Worm (Caenorhabditis elegans) whole organism, young adult: ENCODE measurements around the gene Y68A4B.3.
"Not testable (repeated sequence)": the region's sequence is repeated elsewhere in the genome, so short reads cannot be mapped to it uniquely, and the experiment has no call there.

ENCODE experiments used
- F10E7.11 ChIP-seq: sonication (generic microtip); optimal IDR thresholded peaks from 2 replicates; lab custom pipeline; 2017; ENCODE audit warnings: mild to moderate bottlenecking, missing genetic modification characterization, moderate library complexity, missing compliant biosample characterization
- F23B12.7 ChIP-seq: sonication (generic microtip); optimal IDR thresholded peaks from 2 replicates; lab custom pipeline; 2017; ENCODE audit warnings: missing genetic modification characterization, mild to moderate bottlenecking, missing compliant biosample characterization, antibody characterized with exemption, moderate library complexity; ENCODE audit not compliant: insufficient read depth
- F33H1.4 ChIP-seq: fragments of 200-800 bp; sonication (Bioruptor generic); IDR thresholded peaks from 2 replicates; pipeline ENCODE4 v1.3.6; 2022; ENCODE audit warnings: missing genetic modification reagents, missing genetic modification characterization, missing compliant biosample characterization
- F49E8.2 ChIP-seq: sonication (generic microtip); optimal IDR thresholded peaks from 3 replicates; lab custom pipeline; 2017; ENCODE audit warnings: missing genetic modification characterization, mild to moderate bottlenecking, missing compliant biosample characterization, antibody characterized with exemption, moderate library complexity; ENCODE audit not compliant: insufficient read depth
- F57C9.4 ChIP-seq: sonication (generic microtip); optimal IDR thresholded peaks from 2 replicates; lab custom pipeline; 2017; ENCODE audit warnings: mild to moderate bottlenecking, missing genetic modification characterization, missing compliant biosample characterization
- K11D2.4 ChIP-seq: fragments of 200-800 bp; sonication (Bioruptor generic); IDR thresholded peaks from 2 replicates; pipeline ENCODE4 v1.3.6; 2022; ENCODE audit warnings: missing genetic modification reagents, missing genetic modification characterization, missing compliant biosample characterization
- T26A5.8 ChIP-seq: sonication (generic microtip); optimal IDR thresholded peaks from 2 replicates; lab custom pipeline; 2016; ENCODE audit warnings: missing genetic modification characterization, missing compliant biosample characterization
- Y79H2A.3 ChIP-seq: fragments of 200-800 bp; sonication (Bioruptor generic); conservative IDR thresholded peaks from 2 replicates; pipeline ENCODE4 v1.3.6; 2022; ENCODE audit warnings: missing genetic modification reagents, missing genetic modification characterization, missing compliant biosample characterization
- ZK185.1 ChIP-seq: sonication (generic microtip); optimal IDR thresholded peaks from 2 replicates; lab custom pipeline; 2016; ENCODE audit warnings: mild to moderate bottlenecking, missing genetic modification characterization, missing compliant biosample characterization; ENCODE audit not compliant: poor library complexity, severe bottlenecking
- atf-7 ChIP-seq: sonication (generic microtip); optimal IDR thresholded peaks from 2 replicates; lab custom pipeline; 2017; ENCODE audit warnings: mild to moderate bottlenecking, missing genetic modification characterization, missing compliant biosample characterization
- attf-6 ChIP-seq: fragments of 200-800 bp; sonication (Bioruptor generic); IDR thresholded peaks from 2 replicates; pipeline ENCODE4 v1.3.6; 2022; ENCODE audit warnings: missing genetic modification reagents, missing genetic modification characterization, missing compliant biosample characterization
- bed-2 ChIP-seq: fragments of 200-800 bp; sonication (Bioruptor generic); IDR thresholded peaks from 2 replicates; pipeline ENCODE4 v1.3.6; 2022; ENCODE audit warnings: missing genetic modification reagents, missing genetic modification characterization, missing compliant biosample characterization
- ceh-100 ChIP-seq: fragments of 200-800 bp; sonication (Bioruptor generic); IDR thresholded peaks from 2 replicates; pipeline ENCODE4 v1.3.6; 2022; ENCODE audit warnings: missing genetic modification reagents, missing genetic modification characterization, missing compliant biosample characterization
- ceh-58 ChIP-seq: fragments of 200-800 bp; sonication (Bioruptor generic); IDR thresholded peaks from 2 replicates; pipeline ENCODE4 v1.3.6; 2022; ENCODE audit warnings: missing genetic modification characterization, missing compliant biosample characterization
- ceh-79 ChIP-seq: sonication (generic microtip); optimal IDR thresholded peaks from 2 replicates; lab custom pipeline; 2017; ENCODE audit warnings: mild to moderate bottlenecking, missing genetic modification characterization, missing compliant biosample characterization
- ceh-91 ChIP-seq: fragments of 200-800 bp; sonication (Bioruptor generic); IDR thresholded peaks from 2 replicates; pipeline ENCODE4 v1.3.6; 2022; ENCODE audit warnings: missing genetic modification reagents, missing genetic modification characterization, missing compliant biosample characterization
- die-1 ChIP-seq: sonication (generic microtip); optimal IDR thresholded peaks from 2 replicates; lab custom pipeline; 2016; ENCODE audit warnings: missing genotype, mild to moderate bottlenecking, missing genetic modification characterization, missing compliant biosample characterization
- dox-1 ChIP-seq: fragments of 200-800 bp; sonication (Bioruptor generic); IDR thresholded peaks from 2 replicates; pipeline ENCODE4 v1.3.6; 2022; ENCODE audit warnings: missing genetic modification reagents, missing genetic modification characterization, missing compliant biosample characterization
- egrh-3 ChIP-seq: fragments of 200-800 bp; sonication (Bioruptor generic); IDR thresholded peaks from 2 replicates; pipeline ENCODE4 v1.3.6; 2022; ENCODE audit warnings: missing genetic modification reagents, missing genetic modification characterization, missing compliant biosample characterization
- fkh-3 ChIP-seq: sonication (generic microtip); optimal IDR thresholded peaks from 2 replicates; lab custom pipeline; 2016; ENCODE audit warnings: mild to moderate bottlenecking, missing genetic modification characterization, missing compliant biosample characterization
- hlh-26 ChIP-seq: fragments of 200-800 bp; sonication (Bioruptor generic); conservative IDR thresholded peaks from 2 replicates; pipeline ENCODE4 v1.3.6; 2022; ENCODE audit warnings: missing genetic modification reagents, missing genetic modification characterization, missing compliant biosample characterization
- hmg-1.2 ChIP-seq: fragments of 200-800 bp; sonication (Bioruptor generic); IDR thresholded peaks from 2 replicates; pipeline ENCODE4 v1.3.6; 2022; ENCODE audit warnings: missing genetic modification reagents, missing genetic modification characterization, missing compliant biosample characterization
- hsf-1 ChIP-seq: fragments of 200-800 bp; sonication (Bioruptor generic); IDR thresholded peaks from 2 replicates; pipeline ENCODE4 v1.3.6; 2022; ENCODE audit warnings: missing genetic modification reagents, missing genetic modification characterization, missing compliant biosample characterization
- madf-8 ChIP-seq: fragments of 200-800 bp; sonication (Bioruptor generic); conservative IDR thresholded peaks from 2 replicates; pipeline ENCODE4 v1.3.6; 2022; ENCODE audit warnings: missing genetic modification reagents, missing genetic modification characterization, missing compliant biosample characterization
- mel-28 ChIP-seq: sonication (generic microtip); optimal IDR thresholded peaks from 2 replicates; lab custom pipeline; 2016; ENCODE audit warnings: borderline replicate concordance, mild to moderate bottlenecking, missing genetic modification characterization, missing compliant biosample characterization
- nfya-2 ChIP-seq: fragments of 200-800 bp; sonication (Bioruptor generic); IDR thresholded peaks from 2 replicates; pipeline ENCODE4 v1.3.6; 2022; ENCODE audit warnings: missing genetic modification reagents, missing genetic modification characterization, missing compliant biosample characterization
- nfyb-1 ChIP-seq: fragments of 200-800 bp; sonication (Bioruptor generic); IDR thresholded peaks from 2 replicates; pipeline ENCODE4 v1.3.6; 2022; ENCODE audit warnings: missing genetic modification reagents, missing genetic modification characterization, missing compliant biosample characterization
- nhr-179 ChIP-seq: sonication (generic microtip); optimal IDR thresholded peaks from 2 replicates; lab custom pipeline; 2016; ENCODE audit warnings: mild to moderate bottlenecking, missing genetic modification characterization, missing compliant biosample characterization
- repo-1 ChIP-seq: sonication (generic microtip); optimal IDR thresholded peaks from 2 replicates; lab custom pipeline; 2017; ENCODE audit warnings: mild to moderate bottlenecking, missing genetic modification characterization, missing compliant biosample characterization
- sea-2 ChIP-seq: fragments of 200-800 bp; sonication (Bioruptor generic); IDR thresholded peaks from 2 replicates; pipeline ENCODE4 v1.3.6; 2022; ENCODE audit warnings: missing genetic modification characterization, missing compliant biosample characterization
- snpc-1.1 ChIP-seq: sonication (generic microtip); optimal IDR thresholded peaks from 2 replicates; lab custom pipeline; 2017; ENCODE audit warnings: missing genetic modification characterization, mild to moderate bottlenecking, missing compliant biosample characterization, antibody characterized with exemption, moderate library complexity, missing genotype, missing genetic modification reagents; ENCODE audit not compliant: insufficient read depth
- snpc-4 ChIP-seq, 5 experiments: fragments of 150-350 bp in 1 of 5; sonication (generic microtip) in 4 of 5; optimal IDR thresholded peaks; 2 replicates each; lab custom pipeline; 2014 to 2018; ENCODE audit warnings: missing genetic modification characterization in 5 of 5, missing biosample characterization in 3 of 5, antibody characterized with exemption in 2 of 5, mild to moderate bottlenecking in 2 of 5, missing compliant biosample characterization in 2 of 5, missing genotype in 2 of 5, moderate library complexity in 2 of 5, missing genetic modification reagents in 1 of 5
- tbp1 ChIP-seq: fragments of 200-800 bp; sonication (Bioruptor generic); optimal IDR thresholded peaks from 2 replicates; lab custom pipeline; 2018; ENCODE audit warnings: mild to moderate bottlenecking, missing genetic modification characterization, missing compliant biosample characterization
- zfh-2 ChIP-seq: fragments of 200-800 bp; sonication (Bioruptor generic); conservative IDR thresholded peaks from 2 replicates; pipeline ENCODE4 v1.3.6; 2022; ENCODE audit warnings: missing genetic modification reagents, missing genetic modification characterization, missing compliant biosample characterization
- ztf-25 ChIP-seq: fragments of 200-800 bp; sonication (Bioruptor generic); IDR thresholded peaks from 2 replicates; pipeline ENCODE4 v1.3.6; 2022; ENCODE audit warnings: missing genetic modification reagents, missing genetic modification characterization, missing compliant biosample characterization
- ztf-26 ChIP-seq: sonication (generic microtip); optimal IDR thresholded peaks from 2 replicates; lab custom pipeline; 2017; ENCODE audit warnings: missing genetic modification characterization, missing compliant biosample characterization

The Y68A4B.3 gene

DNA sequence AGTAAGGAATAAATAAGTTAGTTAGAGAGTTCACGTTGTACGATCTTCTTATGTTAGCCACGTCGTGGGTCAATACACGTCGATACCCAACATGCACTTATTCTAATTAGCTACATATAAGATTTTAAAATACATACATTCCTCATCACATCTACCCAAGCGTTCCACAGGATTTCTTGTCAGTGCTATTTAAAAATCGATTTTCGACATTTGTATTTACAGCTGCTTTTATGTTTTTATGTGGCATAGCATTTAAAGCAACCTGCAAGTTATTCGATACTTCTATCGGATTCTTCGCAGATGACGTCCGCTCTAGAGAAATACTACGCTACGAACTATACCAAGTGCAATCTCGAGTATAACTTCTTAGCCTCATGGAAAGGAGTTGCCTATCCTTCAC lies 13.0 kb upstream of the Y68A4B.3 start, which contains the start of gene srh-115:
Gene srh-115, plus strand, starts transcription at position 301 of the 400 bp plus-strand sequence.
- TF ChIP-seq nfya-2 (GFP tag; lab: Robert Waterston, UW) = no peak
- no peak for TF ChIP-seq F49E8.2 (tag; lab: Kevin White, UChicago)
- TF ChIP-seq F33H1.4 (GFP tag; lab: Robert Waterston, UW) = no peak
- TF ChIP-seq F23B12.7 (tag; lab: Kevin White, UChicago) = no peak
- no peak for TF ChIP-seq ceh-58 (GFP tag; lab: Robert Waterston, UW)

- TF ChIP-seq hlh-26; K11D2.4 (GFP tag; lab: Robert Waterston, UW); tbp1 (GFP tag; lab: Kevin White, UChicago): not testable (repeated sequence)
- TF ChIP-seq, all 124 proteins: peak for 0; not testable (repeated sequence) for 124
Measured at ce11 chrV:17255028-17255427, 12.6 kb upstream of the Y68A4B.3 start, which contains the start of gene srh-116. TSS of gene srh-116 (minus strand) at chrV:17255128.

DNA sequence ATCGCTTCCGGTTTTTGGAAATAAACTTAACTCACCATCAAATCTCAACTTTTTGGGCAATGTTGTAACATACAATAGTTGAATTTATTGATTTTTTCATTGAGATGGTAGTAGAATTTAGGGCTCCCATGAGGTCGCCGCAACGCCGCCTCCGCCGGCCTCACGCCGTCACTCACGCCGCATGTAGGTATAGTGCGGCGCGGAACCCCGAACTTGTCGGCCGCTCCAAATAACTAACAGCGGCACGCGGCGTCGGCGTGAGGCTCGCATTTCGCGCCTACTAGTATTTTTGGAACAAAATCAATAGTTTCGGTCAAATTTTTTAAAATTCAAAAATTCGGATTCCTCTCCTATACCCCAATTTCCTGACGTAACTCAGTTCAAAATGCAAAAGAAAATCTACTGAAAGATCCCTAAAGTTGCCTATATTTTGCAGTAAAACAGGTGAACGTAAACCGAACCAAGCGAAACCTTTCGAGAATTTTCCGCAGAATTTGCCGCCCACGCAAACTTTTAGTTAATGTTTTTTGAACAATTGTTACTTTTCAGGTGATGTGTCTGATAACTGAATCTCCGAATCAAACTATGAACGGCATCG lies 9.0 kb upstream of the Y68A4B.3 start, which contains the start of gene Y61B8A.6:
Gene Y61B8A.6, plus strand, starts transcription at position 548 of the 598 bp plus-strand sequence.
- TF ChIP-seq atf-7 (no peak), snpc-4 (GFP tag; optimal IDR thresholded peaks at IDR 0.05; lab: Kevin White, UChicago) (no peak), snpc-4 (tag; optimal IDR thresholded peaks at IDR 0.05; lab: Kevin White, UChicago) (peak in 1 of 4 experiments; percentile 62), ZK185.1 (no peak), nfyb-1 (GFP tag; lab: Robert Waterston, UW) (no peak), F49E8.2 (tag; lab: Kevin White, UChicago) (no peak), ceh-100 (no peak), zfh-2 (peak; percentile 63), bed-2 (GFP tag; lab: Robert Waterston, UW) (no peak), F10E7.11 (tag; lab: Kevin White, UChicago) (no peak), ztf-25 (GFP tag; lab: Robert Waterston, UW) (no peak), T26A5.8 (tag; lab: Kevin White, UChicago) (no peak), hmg-1.2 (GFP tag; lab: Robert Waterston, UW) (peak; percentile 23; the same call in 1 of the 2 replicates), egrh-3 (peak; percentile 45; the same call in 1 of the 2 replicates), ceh-79 (tag; lab: Kevin White, UChicago) (no peak), F23B12.7 (tag; lab: Kevin White, UChicago) (no peak)

DNA sequence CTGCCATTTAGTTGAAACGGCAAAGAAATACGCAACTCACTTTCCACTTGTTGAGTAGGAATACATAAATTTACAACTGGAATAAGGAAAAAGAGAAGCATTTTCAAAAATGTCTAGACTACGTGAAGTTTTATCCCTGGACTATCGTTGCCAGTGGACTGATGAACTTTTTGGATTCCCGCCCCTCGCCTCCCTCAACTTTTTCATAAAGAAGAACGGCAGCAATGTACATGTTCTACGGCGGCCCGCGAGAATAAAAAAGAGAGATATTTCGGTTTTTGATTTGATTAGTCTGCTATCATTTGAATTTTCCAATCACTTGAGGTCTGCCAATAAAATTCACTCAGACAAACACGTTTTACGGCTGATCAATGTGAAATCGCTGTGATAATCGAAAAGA lies 6.5 kb upstream of the Y68A4B.3 start, which contains the start of gene clec-243:
Gene clec-243, minus strand, starts transcription at position 101 of the 400 bp plus-strand sequence.
- TF ChIP-seq dox-1 (GFP tag; lab: Robert Waterston, UW) (no peak), repo-1 (tag; lab: Kevin White, UChicago) (no peak), nfyb-1 (GFP tag; lab: Robert Waterston, UW) (no peak), ZK185.1 (no peak), hsf-1 (GFP tag; lab: Robert Waterston, UW) (no peak), madf-8 (GFP tag; lab: Robert Waterston, UW) (no peak), ceh-91 (GFP tag; lab: Robert Waterston, UW) (no peak), ztf-26 (no peak), nhr-179 (tag; lab: Kevin White, UChicago) (no peak), fkh-3 (tag; lab: Kevin White, UChicago) (no peak), snpc-1.1 (tag; lab: Kevin White, UChicago) (no peak), F57C9.4 (no peak), sea-2 (GFP tag; lab: Robert Waterston, UW) (no peak), die-1 (tag; lab: Kevin White, UChicago) (no peak), mel-28 (tag; lab: Kevin White, UChicago) (no peak), attf-6 (GFP tag; lab: Robert Waterston, UW) (no peak), Y79H2A.3 (no peak), snpc-4 (GFP tag; optimal IDR thresholded peaks at IDR 0.05; lab: Kevin White, UChicago) (no peak), snpc-4 (tag; optimal IDR thresholded peaks at IDR 0.05; lab: Kevin White, UChicago) (no peak)
